Fruit fly (Drosophila melanogaster): ENCODE measurements around the gene CG5895.

The CG5895 gene

dm6 chr3L:16021064-16021683, 14.1 kb upstream of the CG5895 start (continued):
- TF ChIP-seq lmd (GFP tag; IDR thresholded peaks at IDR 0.05): no peak
- TF ChIP-seq ab (GFP tag; optimal IDR thresholded peaks at IDR 0.05): no peak
- TF ChIP-seq CG17829 (tag; optimal IDR thresholded peaks at IDR 0.05): peak; percentile 81
- no peak for TF ChIP-seq HHEX (GFP tag; optimal IDR thresholded peaks at IDR 0.05)
- no peak for TF ChIP-seq CG13894 (tag; optimal IDR thresholded peaks at IDR 0.05)
- TF ChIP-seq luna (GFP tag; optimal IDR thresholded peaks at IDR 0.05): no peak
- no peak for TF ChIP-seq Ets97D (GFP tag; optimal IDR thresholded peaks at IDR 0.05)
- TF ChIP-seq schlank (tag; optimal IDR thresholded peaks at IDR 0.05): no peak
- no peak for TF ChIP-seq aop (GFP tag; IDR thresholded peaks at IDR 0.05)
- TF ChIP-seq stc (GFP tag; IDR thresholded peaks at IDR 0.05): no peak
- no peak for TF ChIP-seq unc-4 (GFP tag; IDR thresholded peaks at IDR 0.05; ENCODE audit: partially characterized antibody)
- no peak for TF ChIP-seq kay (GFP tag; optimal IDR thresholded peaks at IDR 0.05)
- peak; percentile 29 for TF ChIP-seq jumu (GFP tag; optimal IDR thresholded peaks at IDR 0.05)
- peak; percentile 80 for TF ChIP-seq Med (GFP tag)
- TF ChIP-seq tup (GFP tag; optimal IDR thresholded peaks at IDR 0.05): no peak
- TF ChIP-seq tio (GFP tag; optimal IDR thresholded peaks at IDR 0.05): peak; percentile 50
- no peak for TF ChIP-seq MESR4 (GFP tag; optimal IDR thresholded peaks at IDR 0.05)
- TF ChIP-seq vvl (GFP tag; IDR thresholded peaks at IDR 0.05): peak; percentile 72
- no peak for TF ChIP-seq CG15269 (tag; optimal IDR thresholded peaks at IDR 0.05)
- TF ChIP-seq CG12299 (tag; optimal IDR thresholded peaks at IDR 0.05): no peak
- peak; percentile 67 for TF ChIP-seq pnt (GFP tag; optimal IDR thresholded peaks at IDR 0.05)
- TF ChIP-seq CG16779 (GFP tag; IDR thresholded peaks at IDR 0.05): no peak
- no peak for TF ChIP-seq CG9797 (GFP tag; optimal IDR thresholded peaks at IDR 0.05)
- TF ChIP-seq CkIIα-i1 (GFP tag; IDR thresholded peaks at IDR 0.05): no peak
- no peak for TF ChIP-seq CG13624 (GFP tag; optimal IDR thresholded peaks at IDR 0.05)
- TF ChIP-seq sr (GFP tag; IDR thresholded peaks at IDR 0.05): no peak
- TF ChIP-seq E2f1 (GFP tag; IDR thresholded peaks at IDR 0.05): peak; percentile 42; the same call in 1 of the 2 replicates
- no peak for TF ChIP-seq dimm (GFP tag; IDR thresholded peaks at IDR 0.05)
- TF ChIP-seq CG18476 (GFP tag; optimal IDR thresholded peaks at IDR 0.05): no peak
- TF ChIP-seq phol (tag; optimal IDR thresholded peaks at IDR 0.05): peak; percentile 76
- no peak for TF ChIP-seq prd (optimal IDR thresholded peaks at IDR 0.05)
- TF ChIP-seq prd (GFP tag; IDR thresholded peaks at IDR 0.05): peak; percentile 87
- peak; percentile 5 for TF ChIP-seq NfI (GFP tag; optimal IDR thresholded peaks at IDR 0.05)
- TF ChIP-seq Scr (GFP tag; IDR thresholded peaks at IDR 0.05; ENCODE audit: partially characterized antibody): no peak
- no peak for TF ChIP-seq Eip74EF (GFP tag; optimal IDR thresholded peaks at IDR 0.05)
- TF ChIP-seq ham (GFP tag; IDR thresholded peaks at IDR 0.05): no peak
- TF ChIP-seq CG10462 (GFP tag; optimal IDR thresholded peaks at IDR 0.05): peak; percentile 47
- TF ChIP-seq crc (GFP tag; optimal IDR thresholded peaks at IDR 0.05): peak; percentile 3
- TF ChIP-seq CG4820 (GFP tag; optimal IDR thresholded peaks at IDR 0.05): peak; percentile 70
- no peak for TF ChIP-seq hth (optimal IDR thresholded peaks at IDR 0.05)
- TF ChIP-seq fu2 (GFP tag; optimal IDR thresholded peaks at IDR 0.05): no peak
- no peak for TF ChIP-seq CG12104 (GFP tag; optimal IDR thresholded peaks at IDR 0.05)
- no peak for TF ChIP-seq tap (tag; optimal IDR thresholded peaks at IDR 0.05)
- peak; percentile 68 for TF ChIP-seq CG31441 (GFP tag; IDR thresholded peaks at IDR 0.05)
- peak; percentile 21 for TF ChIP-seq Mad (GFP tag; optimal IDR thresholded peaks at IDR 0.05)
- TF ChIP-seq Usf (GFP tag; optimal IDR thresholded peaks at IDR 0.05): no peak
- TF ChIP-seq CTCF (GFP tag; optimal IDR thresholded peaks at IDR 0.05): no peak
- no peak for TF ChIP-seq Lim3 (GFP tag; IDR thresholded peaks at IDR 0.05)
- no peak for TF ChIP-seq Opbp (GFP tag; IDR thresholded peaks at IDR 0.05; ENCODE audit: partially characterized antibody)
- TF ChIP-seq pzg (GFP tag; optimal IDR thresholded peaks at IDR 0.05): no peak
- TF ChIP-seq Dfd (GFP tag; optimal IDR thresholded peaks at IDR 0.05): no peak
- no peak for TF ChIP-seq Tbp (GFP tag; optimal IDR thresholded peaks at IDR 0.05)
- no peak for TF ChIP-seq fru (optimal IDR thresholded peaks at IDR 0.05)
